Worm (Caenorhabditis elegans): ENCODE data around the gene epc-1.

DNA sequence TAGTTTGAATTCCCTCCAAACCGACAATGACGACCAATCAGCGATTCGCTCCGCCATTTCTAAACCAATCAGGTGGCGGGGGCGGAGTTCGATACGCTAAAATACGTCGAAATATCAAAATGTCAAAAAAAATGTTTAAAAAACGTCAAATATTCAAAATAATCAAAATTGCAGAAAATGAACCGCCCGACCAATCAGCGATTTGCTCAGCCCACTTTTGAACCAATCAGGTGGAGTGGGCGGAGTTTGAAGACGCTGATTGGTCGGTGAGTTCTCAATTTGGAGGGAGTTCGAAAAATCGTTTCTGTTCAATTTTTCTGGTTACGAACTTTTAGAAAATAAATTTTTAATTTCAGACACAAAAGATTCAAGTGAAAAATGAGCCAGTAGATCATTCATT lies 36.3 kb upstream of the epc-1 start:
- no peak for TF ChIP-seq fos-1 (tag; optimal IDR thresholded peaks at IDR 0.05)
- no peak for TF ChIP-seq nhr-237 (tag; optimal IDR thresholded peaks at IDR 0.05)
- TF ChIP-seq elt-3 (tag; optimal IDR thresholded peaks at IDR 0.05), result no peak
- no peak for TF ChIP-seq elt-1 (tag; optimal IDR thresholded peaks at IDR 0.05)

Data from whole organism, L2 larva.